Worm (Caenorhabditis elegans): Measurements from ENCODE around the gene C44H4.8.

ce11 chrX:14611074-14611473, 16.1 kb downstream of the C44H4.8 start, which contains the start of gene rbc-1:
- TF ChIP-seq him-1 (tag; optimal IDR thresholded peaks at IDR 0.05) (no peak), dao-5 (tag; optimal IDR thresholded peaks at IDR 0.05) (no peak)
